Fruit fly (Drosophila melanogaster) S2 (cell line): ENCODE results near the gene CG3156.

Experiments
- CG8478 ChIP-seq: fragments of >200 bp; optimal IDR thresholded peaks from 2 replicates; lab custom pipeline; 2018
- CTCF ChIP-seq, 2 experiments: fragments of >200 bp; optimal IDR thresholded peaks; 2 replicates each; lab custom pipeline; 2018

DNA sequence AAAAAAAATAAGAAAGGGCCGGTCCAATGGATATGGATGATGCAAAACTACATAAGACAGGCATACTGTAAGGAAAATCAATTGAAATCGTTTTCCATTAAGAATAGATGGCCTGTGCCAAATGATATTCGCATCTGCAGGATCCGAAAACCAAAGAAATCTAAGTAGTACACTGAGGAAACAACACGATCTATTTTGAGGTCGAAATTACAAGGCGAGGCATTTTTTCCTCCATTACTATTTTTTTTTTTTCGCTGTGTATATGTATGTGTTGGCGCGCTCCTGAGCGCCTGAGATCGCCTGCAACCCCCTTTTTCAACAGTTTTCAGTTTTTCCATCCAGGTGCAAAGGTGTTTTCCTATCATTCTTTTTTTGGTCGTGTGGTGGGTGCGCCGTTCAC, 23.7 kb upstream of the CG3156 start:
- TF ChIP-seq CTCF (optimal IDR thresholded peaks at IDR 0.05; lab: Kevin White, UChicago), result no peak
- no peak for TF ChIP-seq CG8478 (lab: Kevin White, UChicago)
